Fruit fly (Drosophila melanogaster) whole organism, embryonic: Measurements from ENCODE around the gene Hrb98DE.

Source experiments
- CG10565 ChIP-seq: fragments of 200-800 bp; sonication (Bioruptor generic); optimal IDR thresholded peaks from 3 replicates; lab custom pipeline; 2016; ENCODE audit warnings: missing biosample characterization, mild to moderate bottlenecking, missing genetic modification characterization
- CG12071 ChIP-seq: fragments of 200-800 bp; sonication (Bioruptor generic); optimal IDR thresholded peaks from 3 replicates; lab custom pipeline; 2018; ENCODE audit warnings: missing biosample characterization, mild to moderate bottlenecking, missing genetic modification characterization
- CG13123 ChIP-seq: fragments of 200-800 bp; sonication (Bioruptor generic); optimal IDR thresholded peaks from 2 replicates; lab custom pipeline; 2016; ENCODE audit warnings: missing biosample characterization, missing genetic modification characterization
- CG13624 ChIP-seq: fragments of 200-800 bp; sonication (Bioruptor generic); optimal IDR thresholded peaks from 2 replicates; lab custom pipeline; 2016; ENCODE audit warnings: missing biosample characterization, missing genetic modification characterization
- CG1603 ChIP-seq: fragments of 200-800 bp; sonication (Bioruptor generic); optimal IDR thresholded peaks from 2 replicates; lab custom pipeline; 2019; ENCODE audit warnings: missing biosample characterization, mild to moderate bottlenecking, missing genetic modification characterization, moderate library complexity
- CG16813 ChIP-seq: fragments of 200-800 bp; sonication (Bioruptor generic); IDR thresholded peaks from 3 replicates; pipeline ENCODE4 v1.3.6; 2022; ENCODE audit warnings: missing biosample characterization, missing genetic modification characterization; ENCODE audit not compliant: partially characterized antibody
- CG2129 ChIP-seq: fragments of 200-800 bp; sonication (Bioruptor generic); IDR thresholded peaks from 2 replicates; pipeline ENCODE4 v1.3.6; 2022; ENCODE audit warnings: missing biosample characterization, missing genetic modification characterization; ENCODE audit not compliant: partially characterized antibody
- CG31441 ChIP-seq: fragments of 200-800 bp; sonication (Bioruptor generic); IDR thresholded peaks from 2 replicates; pipeline ENCODE4 v1.3.6; 2022; ENCODE audit warnings: missing biosample characterization, missing genetic modification characterization
- CG34224 ChIP-seq: fragments of 200-800 bp; sonication (Bioruptor generic); IDR thresholded peaks from 3 replicates; pipeline ENCODE4 v1.3.6; 2022; ENCODE audit warnings: missing biosample characterization, missing genetic modification characterization; ENCODE audit not compliant: partially characterized antibody
- CG4707 ChIP-seq: fragments of 200-800 bp; sonication (Bioruptor generic); optimal IDR thresholded peaks from 2 replicates; lab custom pipeline; 2018; ENCODE audit warnings: missing biosample characterization, mild to moderate bottlenecking, missing genetic modification characterization, moderate library complexity
- CG5953 ChIP-seq: fragments of 200-800 bp; sonication (Bioruptor generic); IDR thresholded peaks from 2 replicates; pipeline ENCODE4 v1.3.6; 2022; ENCODE audit warnings: missing biosample characterization, missing genetic modification characterization
- CG6272 ChIP-seq: fragments of 200-800 bp; sonication (Bioruptor generic); IDR thresholded peaks from 2 replicates; pipeline ENCODE4 v1.3.6; 2022; ENCODE audit warnings: missing biosample characterization, missing genetic modification characterization
- CG6813 ChIP-seq: fragments of 200-800 bp; sonication (Bioruptor generic); optimal IDR thresholded peaks from 2 replicates; lab custom pipeline; 2017; ENCODE audit warnings: missing biosample characterization, missing genetic modification characterization, mild to moderate bottlenecking, moderate library complexity, missing genetic modification reagents
- CG7745 ChIP-seq: fragments of 200-800 bp; sonication (Bioruptor generic); optimal IDR thresholded peaks from 2 replicates; lab custom pipeline; 2018; ENCODE audit warnings: missing biosample characterization, mild to moderate bottlenecking, missing genetic modification characterization, moderate library complexity
- CG8089 ChIP-seq: fragments of 200-800 bp; sonication (Bioruptor generic); optimal IDR thresholded peaks from 3 replicates; lab custom pipeline; 2016; ENCODE audit warnings: missing biosample characterization, missing genetic modification characterization
- CG9609 ChIP-seq: fragments of 200-800 bp; sonication (Bioruptor generic); optimal IDR thresholded peaks from 3 replicates; lab custom pipeline; 2016; ENCODE audit warnings: missing biosample characterization, missing genetic modification characterization
- Doc2 ChIP-seq: fragments of 200-800 bp; sonication (Bioruptor generic); IDR thresholded peaks from 2 replicates; pipeline ENCODE4 v1.3.6; 2022; ENCODE audit warnings: missing biosample characterization, missing genetic modification characterization
- Drgx ChIP-seq: fragments of 200-800 bp; sonication (Bioruptor generic); IDR thresholded peaks from 2 replicates; pipeline ENCODE4 v1.3.6; 2022; ENCODE audit warnings: missing biosample characterization, missing genetic modification characterization
- Fer2 ChIP-seq: fragments of 200-800 bp; sonication (Bioruptor generic); optimal IDR thresholded peaks from 2 replicates; lab custom pipeline; 2018; ENCODE audit warnings: missing biosample characterization, mild to moderate bottlenecking, missing genetic modification characterization, moderate library complexity
- Hr3 ChIP-seq: fragments of 200-800 bp; sonication (Bioruptor generic); optimal IDR thresholded peaks from 3 replicates; lab custom pipeline; 2016; ENCODE audit warnings: missing biosample characterization, missing genetic modification characterization
- Hr78 ChIP-seq, 2 experiments: fragments of 200-800 bp in 1 of 2; fragments of >200 bp in 1 of 2; sonication (Bioruptor generic) in 1 of 2; optimal IDR thresholded peaks; 2 replicates each; lab custom pipeline; 2017 to 2019; ENCODE audit warnings: missing biosample characterization in 2 of 2, missing genetic modification characterization in 2 of 2, mild to moderate bottlenecking in 1 of 2, moderate library complexity in 1 of 2
- MTF-1 ChIP-seq: fragments of 200-800 bp; sonication (Bioruptor generic); optimal IDR thresholded peaks from 2 replicates; lab custom pipeline; 2018; ENCODE audit warnings: missing biosample characterization, mild to moderate bottlenecking, missing genetic modification characterization, borderline replicate concordance
- Med ChIP-seq: fragments of 200-800 bp; sonication (Bioruptor generic); peaks from one replicate; lab custom pipeline; 2016; ENCODE audit warnings: missing biosample characterization, missing genetic modification characterization, mild to moderate bottlenecking, inconsistent platforms, moderate library complexity
- Meics ChIP-seq: fragments of 200-800 bp; sonication (Bioruptor generic); optimal IDR thresholded peaks from 2 replicates; lab custom pipeline; 2017; ENCODE audit warnings: missing biosample characterization, mild to moderate bottlenecking, missing genetic modification characterization
- NK7.1 ChIP-seq: fragments of 200-800 bp; sonication (Bioruptor generic); optimal IDR thresholded peaks from 3 replicates; lab custom pipeline; 2016; ENCODE audit warnings: missing biosample characterization, missing genetic modification characterization
- Pdp1 ChIP-seq, 2 experiments: fragments of 200-800 bp; sonication (Bioruptor generic); optimal IDR thresholded peaks; 3 replicates each; lab custom pipeline; 2016; ENCODE audit warnings: missing biosample characterization in 2 of 2, missing genetic modification characterization in 2 of 2, mild to moderate bottlenecking in 1 of 2, moderate library complexity in 1 of 2
- Side ChIP-seq: fragments of 200-800 bp; sonication (Bioruptor generic); optimal IDR thresholded peaks from 2 replicates; lab custom pipeline; 2016; ENCODE audit warnings: missing biosample characterization, missing genetic modification characterization
- Ssrp ChIP-seq: fragments of 200-800 bp; sonication (Bioruptor generic); optimal IDR thresholded peaks from 2 replicates; lab custom pipeline; 2018; ENCODE audit warnings: missing biosample characterization, mild to moderate bottlenecking, missing genetic modification characterization, moderate library complexity
- ab ChIP-seq: fragments of 200-800 bp; sonication (Bioruptor generic); optimal IDR thresholded peaks from 2 replicates; lab custom pipeline; 2016; ENCODE audit warnings: missing biosample characterization, missing genetic modification characterization
- bsh ChIP-seq, 2 experiments: fragments of 200-800 bp; sonication (Bioruptor generic); optimal IDR thresholded peaks; 2 replicates each; lab custom pipeline; 2017 to 2018; ENCODE audit warnings: mild to moderate bottlenecking in 2 of 2, missing biosample characterization in 2 of 2, missing genetic modification characterization in 2 of 2, moderate library complexity in 1 of 2
- btn ChIP-seq: fragments of 200-800 bp; sonication (Bioruptor generic); optimal IDR thresholded peaks from 2 replicates; lab custom pipeline; 2016; ENCODE audit warnings: missing biosample characterization, missing genetic modification characterization
- chn ChIP-seq: fragments of 200-800 bp; sonication (Bioruptor generic); optimal IDR thresholded peaks from 2 replicates; lab custom pipeline; 2016; ENCODE audit warnings: missing biosample characterization, missing genetic modification characterization
- crol ChIP-seq: fragments of 200-800 bp; sonication (Bioruptor generic); IDR thresholded peaks from 2 replicates; pipeline ENCODE4 v1.3.6; 2022; ENCODE audit warnings: missing biosample characterization, missing genetic modification characterization
- dpn ChIP-seq, 2 experiments: fragments of 200-800 bp; sonication (Bioruptor generic); optimal IDR thresholded peaks; 3 replicates each; lab custom pipeline; 2016; ENCODE audit warnings: missing biosample characterization in 2 of 2, missing genetic modification characterization in 2 of 2
- en ChIP-seq: fragments of 200-800 bp; sonication (Bioruptor generic); optimal IDR thresholded peaks from 2 replicates; lab custom pipeline; 2016; ENCODE audit warnings: missing biosample characterization, missing genetic modification characterization
- fu2 ChIP-seq: fragments of 200-800 bp; sonication (Bioruptor generic); optimal IDR thresholded peaks from 2 replicates; lab custom pipeline; 2016; ENCODE audit warnings: missing biosample characterization, missing genetic modification characterization
- gem ChIP-seq: fragments of 200-800 bp; sonication (Bioruptor generic); optimal IDR thresholded peaks from 2 replicates; lab custom pipeline; 2019; ENCODE audit warnings: missing biosample characterization, mild to moderate bottlenecking, missing genetic modification characterization, moderate library complexity
- kah ChIP-seq: fragments of 200-800 bp; sonication (Bioruptor generic); optimal IDR thresholded peaks from 2 replicates; lab custom pipeline; 2018; ENCODE audit warnings: missing biosample characterization, mild to moderate bottlenecking, missing genetic modification characterization
- oc ChIP-seq: fragments of 200-800 bp; sonication (Bioruptor generic); optimal IDR thresholded peaks from 2 replicates; lab custom pipeline; 2018; ENCODE audit warnings: missing biosample characterization, mild to moderate bottlenecking, missing genetic modification characterization, moderate library complexity
- pan ChIP-seq, 4 experiments: fragments of >200 bp in 3 of 4; fragments of 200-800 bp in 1 of 4; sonication (Bioruptor generic) in 1 of 4; optimal IDR thresholded peaks in 3 of 4; IDR thresholded peaks in 1 of 4; 2 replicates each; pipeline versions ENCODE4 v1.3.6 to Lab custom; 2017 to 2022; ENCODE audit warnings: missing biosample characterization in 2 of 4, missing genetic modification characterization in 2 of 4, mixed read lengths in 1 of 4
- ranshi ChIP-seq: fragments of 200-800 bp; sonication (Bioruptor generic); IDR thresholded peaks from 2 replicates; pipeline ENCODE4 v1.3.6; 2022; ENCODE audit warnings: missing biosample characterization, missing genetic modification characterization
- repo ChIP-seq: fragments of 200-800 bp; sonication (Bioruptor generic); optimal IDR thresholded peaks from 2 replicates; lab custom pipeline; 2016; ENCODE audit warnings: missing biosample characterization, missing genetic modification characterization
- row ChIP-seq: fragments of 200-800 bp; sonication (Bioruptor generic); IDR thresholded peaks from 3 replicates; pipeline ENCODE4 v1.3.6; 2022; ENCODE audit warnings: missing biosample characterization, missing genetic modification characterization
- sens ChIP-seq: fragments of 200-800 bp; sonication (Bioruptor generic); peaks from one replicate; lab custom pipeline; 2016; ENCODE audit warnings: missing biosample characterization, missing genetic modification characterization
- sisA ChIP-seq: fragments of 200-800 bp; sonication (Bioruptor generic); IDR thresholded peaks from 2 replicates; pipeline ENCODE4 v1.3.6; 2022; ENCODE audit warnings: missing biosample characterization, missing genetic modification characterization
- tgo ChIP-seq: fragments of 200-800 bp; sonication (Bioruptor generic); IDR thresholded peaks from 3 replicates; pipeline ENCODE4 v1.3.6; 2022; ENCODE audit warnings: missing biosample characterization, missing genetic modification characterization
- twi ChIP-seq: fragments of 200-800 bp; optimal IDR thresholded peaks from 2 replicates; lab custom pipeline; 2019; ENCODE audit warnings: missing biosample characterization, mild to moderate bottlenecking, missing genetic modification characterization, moderate library complexity
- unc-4 ChIP-seq: fragments of 200-800 bp; sonication (Bioruptor generic); IDR thresholded peaks from 2 replicates; pipeline ENCODE4 v1.3.6; 2022; ENCODE audit warnings: missing biosample characterization, missing genetic modification characterization; ENCODE audit not compliant: partially characterized antibody

Hrb98DE gene

dm6 chr3R:28634981-28635930 lies 35.6 kb downstream of the Hrb98DE start, which contains the start of gene CG10011 (continued):
- TF ChIP-seq oc (no peak), btn (GFP tag; lab: Kevin White, UChicago) (no peak), CG5953 (GFP tag; lab: Robert Waterston, UW) (no peak), twi (tag; lab: Kevin White, UChicago) (no peak), NK7.1 (GFP tag; lab: Kevin White, UChicago) (no peak), Ssrp (tag; lab: Kevin White, UChicago) (no peak), CG12071 (GFP tag; lab: Kevin White, UChicago) (no peak), dpn (GFP tag; optimal IDR thresholded peaks at IDR 0.05; lab: Kevin White, UChicago) (no peak), gem (tag; lab: Kevin White, UChicago) (no peak), bsh (GFP tag; optimal IDR thresholded peaks at IDR 0.05; lab: Kevin White, UChicago) (no peak), Hr78 (GFP tag; optimal IDR thresholded peaks at IDR 0.05; lab: Kevin White, UChicago) (no peak), fu2 (GFP tag; lab: Kevin White, UChicago) (no peak), CG13123 (GFP tag; lab: Kevin White, UChicago) (no peak), CG8089 (GFP tag; lab: Kevin White, UChicago) (no peak), CG1603 (peak; percentile 82), CG13624 (GFP tag; lab: Kevin White, UChicago) (no peak), CG4707 (GFP tag; lab: Kevin White, UChicago) (no peak), CG7745 (no peak), sisA (no peak), row (no peak), CG2129 (GFP tag; lab: Robert Waterston, UW) (no peak), repo (GFP tag; lab: Kevin White, UChicago) (peak; percentile 17), crol (no peak), kah (GFP tag; lab: Kevin White, UChicago) (no peak), CG10565 (GFP tag; lab: Kevin White, UChicago) (no peak), CG31441 (no peak), CG34224 (no peak), CG16813 (GFP tag; lab: Robert Waterston, UW) (peak; percentile 12; the same call in 1 of the 3 replicates), Pdp1 (GFP tag; optimal IDR thresholded peaks at IDR 0.05; lab: Kevin White, UChicago) (peak in 1 of 2 experiments; percentile 16), unc-4 (no peak), tgo (GFP tag; lab: Robert Waterston, UW) (no peak), en (no peak), Drgx (GFP tag; lab: Robert Waterston, UW) (no peak), CG9609 (no peak), pan (optimal IDR thresholded peaks at IDR 0.05; lab: Kevin White, UChicago) (no peak), pan (GFP tag; optimal IDR thresholded peaks at IDR 0.05 in 1 of 2, IDR thresholded peaks at IDR 0.05 in 1 of 2) (peak in 1 of 2 experiments; percentile 43), Side (GFP tag; lab: Kevin White, UChicago) (no peak), Hr3 (GFP tag; lab: Kevin White, UChicago) (no peak), CG6813 (GFP tag; lab: Kevin White, UChicago) (no peak), MTF-1 (GFP tag; lab: Kevin White, UChicago) (no peak), sens (GFP tag; lab: Kevin White, UChicago) (peak; percentile 79), ab (GFP tag; lab: Kevin White, UChicago) (no peak), Meics (no peak), Fer2 (tag; lab: Kevin White, UChicago) (no peak), ranshi (GFP tag; lab: Robert Waterston, UW) (no peak), Med (peak; percentile 82), Doc2 (no peak), CG6272 (no peak), chn (GFP tag; lab: Kevin White, UChicago) (no peak)
